Worm (Caenorhabditis elegans): ENCODE data around the gene cra-1.

cra-1 gene

DNA sequence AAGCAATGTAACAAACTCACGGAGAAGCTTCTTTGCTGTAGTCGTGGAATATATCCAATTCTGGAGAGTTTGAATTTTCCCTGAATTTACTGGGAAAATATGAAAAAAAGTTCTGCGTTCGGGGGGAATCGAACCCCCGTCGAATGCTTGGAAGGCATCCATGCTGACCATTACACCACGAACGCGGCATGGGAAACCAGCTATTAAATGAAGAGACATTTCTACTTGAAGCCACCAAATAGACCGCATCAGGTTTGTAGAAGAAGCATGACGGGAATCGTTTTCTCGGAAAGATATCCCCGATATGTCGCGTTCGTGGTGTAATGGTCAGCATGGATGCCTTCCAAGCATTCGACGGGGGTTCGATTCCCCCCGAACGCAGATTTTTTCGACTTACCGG, 19.2 kb upstream of the cra-1 start (continued):
- TF ChIP-seq snpc-1.3 (tag; optimal IDR thresholded peaks at IDR 0.05; ENCODE audit: insufficient read depth) = peak; percentile 13
- TF ChIP-seq ztf-18 (tag; optimal IDR thresholded peaks at IDR 0.05) = peak; percentile 44
- 0 out of 2 replicates have a peak, but pooled peaks have one; percentile 22 for TF ChIP-seq D2030.7 (GFP tag; IDR thresholded peaks at IDR 0.05)
- no peak for TF ChIP-seq dpff-1 (tag; optimal IDR thresholded peaks at IDR 0.05)
- TF ChIP-seq atf-7 (tag; optimal IDR thresholded peaks at IDR 0.05) = no peak
- no peak for TF ChIP-seq nhr-80 (tag; optimal IDR thresholded peaks at IDR 0.05)
- TF ChIP-seq rpc-1 (optimal IDR thresholded peaks at IDR 0.05) = peak; percentile 80
- peak; percentile 76 for TF ChIP-seq rpc-1 (tag; optimal IDR thresholded peaks at IDR 0.05)
- no peak for TF ChIP-seq Y56A3A.18 (GFP tag; IDR thresholded peaks at IDR 0.05)
- peak; percentile 10 for TF ChIP-seq zim-3 (tag; optimal IDR thresholded peaks at IDR 0.05)
- TF ChIP-seq athp-1 (tag; optimal IDR thresholded peaks at IDR 0.05) = peak; percentile 38
- no peak for TF ChIP-seq repo-1 (tag; optimal IDR thresholded peaks at IDR 0.05)
- no peak for TF ChIP-seq akir-1 (GFP tag; optimal IDR thresholded peaks at IDR 0.05)
- peak; percentile 5 for TF ChIP-seq madf-10 (tag; optimal IDR thresholded peaks at IDR 0.05)
- no peak for TF ChIP-seq egl-18 (GFP tag; IDR thresholded peaks at IDR 0.05)
- no peak for TF ChIP-seq nhr-179 (tag; optimal IDR thresholded peaks at IDR 0.05)
- TF ChIP-seq F55B11.4 (tag; optimal IDR thresholded peaks at IDR 0.05; ENCODE audit: borderline replicate concordance, insufficient read depth) = no peak
- TF ChIP-seq hrde-1 (tag; optimal IDR thresholded peaks at IDR 0.05; ENCODE audit: borderline replicate concordance) = peak; percentile 21
- TF ChIP-seq sea-2 (GFP tag; IDR thresholded peaks at IDR 0.05) = no peak
- no peak for TF ChIP-seq ztf-3 (GFP tag; optimal IDR thresholded peaks at IDR 0.05)
- TF ChIP-seq Y79H2A.3 (GFP tag; conservative IDR thresholded peaks at IDR 0.05) = no peak
- TF ChIP-seq egrh-3 (GFP tag; IDR thresholded peaks at IDR 0.05) = no peak
- TF ChIP-seq lir-1 (GFP tag; conservative IDR thresholded peaks at IDR 0.05) = no peak
- 0 out of 2 replicates have a peak, but pooled peaks have one; percentile 7 for TF ChIP-seq ztf-25 (GFP tag; IDR thresholded peaks at IDR 0.05)
- TF ChIP-seq F23B12.7 (tag; optimal IDR thresholded peaks at IDR 0.05; ENCODE audit: insufficient read depth) = peak; percentile 65
- TF ChIP-seq lsy-27 (tag; optimal IDR thresholded peaks at IDR 0.05; ENCODE audit: borderline replicate concordance, insufficient read depth) = no peak
- TF ChIP-seq fkh-3 (tag; optimal IDR thresholded peaks at IDR 0.05) = no peak
- no peak for TF ChIP-seq ztf-6 (GFP tag; IDR thresholded peaks at IDR 0.05)
- TF ChIP-seq zfh-2 (GFP tag; conservative IDR thresholded peaks at IDR 0.05) = no peak
- TF ChIP-seq bed-2 (GFP tag; IDR thresholded peaks at IDR 0.05) = no peak
- TF ChIP-seq let-607 (tag; optimal IDR thresholded peaks at IDR 0.05) = no peak
- TF ChIP-seq ceh-58 (GFP tag; IDR thresholded peaks at IDR 0.05) = 0 out of 2 replicates have a peak, but pooled peaks have one; percentile 3
- 0 out of 2 replicates have a peak, but pooled peaks have one; percentile 83 for TF ChIP-seq egl-44 (GFP tag; IDR thresholded peaks at IDR 0.05)
- peak; percentile 59 for TF ChIP-seq hmg-1.2 (GFP tag; IDR thresholded peaks at IDR 0.05)
- no peak for TF ChIP-seq F33H1.4 (GFP tag; IDR thresholded peaks at IDR 0.05)
- TF ChIP-seq ceh-100 (GFP tag; IDR thresholded peaks at IDR 0.05) = no peak
- TF ChIP-seq attf-5 (GFP tag; optimal IDR thresholded peaks at IDR 0.05) = no peak
- no peak for TF ChIP-seq T26A5.8 (tag; optimal IDR thresholded peaks at IDR 0.05)
- no peak for TF ChIP-seq F10E7.11 (tag; optimal IDR thresholded peaks at IDR 0.05)
- no peak for TF ChIP-seq cebp-2 (GFP tag; IDR thresholded peaks at IDR 0.05)
- TF ChIP-seq tlf-1 (GFP tag; optimal IDR thresholded peaks at IDR 0.05) = no peak
- peak; percentile 20 for TF ChIP-seq lsl-1 (GFP tag; optimal IDR thresholded peaks at IDR 0.05)
- no peak for TF ChIP-seq B0035.1 (tag; optimal IDR thresholded peaks at IDR 0.05)
- no peak for TF ChIP-seq lag-1 (GFP tag; IDR thresholded peaks at IDR 0.05)
- TF ChIP-seq ekl-4 (GFP tag; IDR thresholded peaks at IDR 0.05) = no peak
- TF ChIP-seq ceh-79 (tag; optimal IDR thresholded peaks at IDR 0.05) = no peak
- TF ChIP-seq nfya-2 (GFP tag; IDR thresholded peaks at IDR 0.05) = no peak
- TF ChIP-seq chd-7 (tag; optimal IDR thresholded peaks at IDR 0.05) = no peak
- TF ChIP-seq nfya-1 (tag; optimal IDR thresholded peaks at IDR 0.05; ENCODE audit: borderline replicate concordance, insufficient read depth) = no peak
